Fruit fly (Drosophila melanogaster) whole organism, embryonic: ENCODE measurements around the gene SmD2.
A peak's percentile ranks its signal among the peaks of the same experiment; 100 is the strongest.

Experiments used
- Ada2b ChIP-seq: fragments of 200-800 bp; sonication (Bioruptor generic); IDR thresholded peaks from 2 replicates; pipeline ENCODE4 v1.3.6; 2022; ENCODE audit warnings: missing biosample characterization, missing genetic modification characterization
- Atf3 ChIP-seq: fragments of 200-800 bp; sonication (Bioruptor generic); optimal IDR thresholded peaks from 3 replicates; lab custom pipeline; 2016; ENCODE audit warnings: missing biosample characterization, missing genetic modification characterization
- CG10959 ChIP-seq: fragments of 200-800 bp; sonication (Bioruptor generic); IDR thresholded peaks from 2 replicates; pipeline ENCODE4 v1.3.6; 2022; ENCODE audit warnings: missing biosample characterization, missing genetic modification characterization
- CG13624 ChIP-seq: fragments of 200-800 bp; sonication (Bioruptor generic); optimal IDR thresholded peaks from 2 replicates; lab custom pipeline; 2016; ENCODE audit warnings: missing biosample characterization, missing genetic modification characterization
- CG14014 ChIP-seq: fragments of 200-800 bp; sonication (Bioruptor generic); IDR thresholded peaks from 2 replicates; pipeline ENCODE4 v1.3.6; 2022; ENCODE audit warnings: missing biosample characterization, missing genetic modification characterization
- CG15601 ChIP-seq: fragments of 200-800 bp; sonication (Bioruptor generic); optimal IDR thresholded peaks from 3 replicates; lab custom pipeline; 2019; ENCODE audit warnings: missing biosample characterization, mild to moderate bottlenecking, missing genetic modification characterization, moderate library complexity
- CG18476 ChIP-seq: fragments of 200-800 bp; sonication (Bioruptor generic); optimal IDR thresholded peaks from 2 replicates; lab custom pipeline; 2016; ENCODE audit warnings: missing biosample characterization, mild to moderate bottlenecking, missing genetic modification characterization
- CG2199 ChIP-seq: fragments of 200-800 bp; sonication (Bioruptor generic); IDR thresholded peaks from 3 replicates; pipeline ENCODE4 v1.3.6; 2022; ENCODE audit warnings: missing biosample characterization, missing genetic modification characterization
- CG2712 ChIP-seq: fragments of 200-800 bp; optimal IDR thresholded peaks from 3 replicates; lab custom pipeline; 2019; ENCODE audit warnings: missing biosample characterization, mild to moderate bottlenecking, missing genetic modification characterization, moderate library complexity
- CG31388 ChIP-seq: fragments of 200-800 bp; sonication (Bioruptor generic); optimal IDR thresholded peaks from 2 replicates; lab custom pipeline; 2016; ENCODE audit warnings: missing biosample characterization, missing genetic modification characterization
- CG33213 ChIP-seq: fragments of 200-800 bp; sonication (Bioruptor generic); optimal IDR thresholded peaks from 3 replicates; lab custom pipeline; 2016; ENCODE audit warnings: missing biosample characterization, missing genetic modification characterization
- CG34422 ChIP-seq: fragments of 200-800 bp; sonication (Bioruptor generic); IDR thresholded peaks from 3 replicates; pipeline ENCODE4 v1.3.6; 2022; ENCODE audit warnings: missing biosample characterization, missing genetic modification characterization
- CG4360 ChIP-seq: fragments of 200-800 bp; sonication (Bioruptor generic); IDR thresholded peaks from 2 replicates; pipeline ENCODE4 v1.3.6; 2022; ENCODE audit warnings: missing biosample characterization, missing genetic modification characterization
- CG4730 ChIP-seq: fragments of 200-800 bp; sonication (Bioruptor generic); IDR thresholded peaks from 2 replicates; pipeline ENCODE4 v1.3.6; 2022; ENCODE audit warnings: missing biosample characterization, missing genetic modification characterization
- CG4854 ChIP-seq: fragments of 200-800 bp; sonication (Bioruptor generic); optimal IDR thresholded peaks from 2 replicates; lab custom pipeline; 2016; ENCODE audit warnings: missing biosample characterization, missing genetic modification characterization, inconsistent platforms
- CG6813 ChIP-seq: fragments of 200-800 bp; sonication (Bioruptor generic); optimal IDR thresholded peaks from 2 replicates; lab custom pipeline; 2017; ENCODE audit warnings: missing biosample characterization, missing genetic modification characterization, mild to moderate bottlenecking, moderate library complexity, missing genetic modification reagents
- CG7987 ChIP-seq: fragments of 200-800 bp; sonication (Bioruptor generic); optimal IDR thresholded peaks from 2 replicates; lab custom pipeline; 2018; ENCODE audit warnings: missing biosample characterization, mild to moderate bottlenecking, missing genetic modification characterization, moderate library complexity
- CG8290 ChIP-seq, 3 experiments: fragments of 200-800 bp; sonication (Bioruptor generic); optimal IDR thresholded peaks; 2 replicates each; lab custom pipeline; 2016 to 2019; ENCODE audit warnings: missing biosample characterization in 3 of 3, missing genetic modification characterization in 3 of 3, mild to moderate bottlenecking in 2 of 3, moderate library complexity in 1 of 3
- CG9817 ChIP-seq: fragments of 200-800 bp; sonication (Bioruptor generic); optimal IDR thresholded peaks from 2 replicates; lab custom pipeline; 2018; ENCODE audit warnings: missing biosample characterization, mild to moderate bottlenecking, missing genetic modification characterization, moderate library complexity
- Doc3 ChIP-seq: fragments of 200-800 bp; sonication (Bioruptor generic); IDR thresholded peaks from 3 replicates; pipeline ENCODE4 v1.3.6; 2022; ENCODE audit warnings: missing biosample characterization, missing genetic modification characterization; ENCODE audit not compliant: partially characterized antibody
- E2f1 ChIP-seq: fragments of 200-800 bp; sonication (Bioruptor generic); IDR thresholded peaks from 2 replicates; pipeline ENCODE4 v1.3.6; 2022; ENCODE audit warnings: missing biosample characterization, missing genetic modification characterization
- Hsf ChIP-seq: fragments of 200-800 bp; sonication (Bioruptor generic); optimal IDR thresholded peaks from 3 replicates; lab custom pipeline; 2016; ENCODE audit warnings: missing biosample characterization, missing genetic modification characterization
- Jarid2 ChIP-seq: fragments of 200-800 bp; sonication (Bioruptor generic); optimal IDR thresholded peaks from 3 replicates; lab custom pipeline; 2017; ENCODE audit warnings: mild to moderate bottlenecking, missing biosample characterization, missing genetic modification reagents, missing genetic modification characterization
- Meics ChIP-seq: fragments of 200-800 bp; sonication (Bioruptor generic); optimal IDR thresholded peaks from 2 replicates; lab custom pipeline; 2017; ENCODE audit warnings: missing biosample characterization, mild to moderate bottlenecking, missing genetic modification characterization
- NK7.1 ChIP-seq: fragments of 200-800 bp; sonication (Bioruptor generic); optimal IDR thresholded peaks from 3 replicates; lab custom pipeline; 2016; ENCODE audit warnings: missing biosample characterization, missing genetic modification characterization
- Pdp1 ChIP-seq, 2 experiments: fragments of 200-800 bp; sonication (Bioruptor generic); optimal IDR thresholded peaks; 3 replicates each; lab custom pipeline; 2016; ENCODE audit warnings: missing biosample characterization in 2 of 2, missing genetic modification characterization in 2 of 2, mild to moderate bottlenecking in 1 of 2, moderate library complexity in 1 of 2
- Ptx1 ChIP-seq: fragments of 200-800 bp; sonication (Bioruptor generic); IDR thresholded peaks from 2 replicates; pipeline ENCODE4 v1.3.6; 2022; ENCODE audit warnings: missing biosample characterization, missing genetic modification characterization
- Side ChIP-seq: fragments of 200-800 bp; sonication (Bioruptor generic); optimal IDR thresholded peaks from 2 replicates; lab custom pipeline; 2016; ENCODE audit warnings: missing biosample characterization, missing genetic modification characterization
- Usf ChIP-seq: fragments of 200-800 bp; sonication (Bioruptor generic); optimal IDR thresholded peaks from 2 replicates; lab custom pipeline; 2017; ENCODE audit warnings: missing genotype, missing biosample characterization, missing genetic modification characterization
- Vsx1 ChIP-seq: fragments of 200-800 bp; sonication (Bioruptor generic); optimal IDR thresholded peaks from 2 replicates; lab custom pipeline; 2017; ENCODE audit warnings: missing biosample characterization, mild to moderate bottlenecking, missing genetic modification characterization, missing genetic modification reagents
- Xrp1 ChIP-seq: fragments of 200-800 bp; sonication (Bioruptor generic); IDR thresholded peaks from 2 replicates; pipeline ENCODE4 v1.3.6; 2022; ENCODE audit warnings: missing biosample characterization, missing genetic modification characterization
- bab2 ChIP-seq: fragments of 200-800 bp; sonication (Bioruptor generic); optimal IDR thresholded peaks from 2 replicates; lab custom pipeline; 2016; ENCODE audit warnings: missing biosample characterization, missing genetic modification characterization
- bigmax ChIP-seq: fragments of 200-800 bp; sonication (Bioruptor generic); optimal IDR thresholded peaks from 2 replicates; lab custom pipeline; 2018; ENCODE audit warnings: missing biosample characterization, mild to moderate bottlenecking, missing genetic modification characterization
- cad ChIP-seq: fragments of >200 bp; optimal IDR thresholded peaks from 2 replicates; lab custom pipeline; 2017; ENCODE audit warnings: missing biosample characterization, missing genetic modification characterization
- chif ChIP-seq, 2 experiments: fragments of 200-800 bp; sonication (Bioruptor generic); optimal IDR thresholded peaks; 3 replicates each; lab custom pipeline; 2016; ENCODE audit warnings: missing biosample characterization in 2 of 2, missing genetic modification characterization in 2 of 2
- crol ChIP-seq: fragments of 200-800 bp; sonication (Bioruptor generic); IDR thresholded peaks from 2 replicates; pipeline ENCODE4 v1.3.6; 2022; ENCODE audit warnings: missing biosample characterization, missing genetic modification characterization
- dimm ChIP-seq: fragments of 200-800 bp; sonication (Bioruptor generic); IDR thresholded peaks from 2 replicates; pipeline ENCODE4 v1.3.6; 2022; ENCODE audit warnings: missing biosample characterization, missing genetic modification characterization
- ems ChIP-seq: fragments of 200-800 bp; sonication (Bioruptor generic); optimal IDR thresholded peaks from 3 replicates; lab custom pipeline; 2016; ENCODE audit warnings: missing biosample characterization, missing genetic modification characterization
- en ChIP-seq: fragments of 200-800 bp; sonication (Bioruptor generic); optimal IDR thresholded peaks from 2 replicates; lab custom pipeline; 2016; ENCODE audit warnings: missing biosample characterization, missing genetic modification characterization
- fru ChIP-seq: fragments of >200 bp; optimal IDR thresholded peaks from 2 replicates; lab custom pipeline; 2017
- fu2 ChIP-seq: fragments of 200-800 bp; sonication (Bioruptor generic); optimal IDR thresholded peaks from 2 replicates; lab custom pipeline; 2016; ENCODE audit warnings: missing biosample characterization, missing genetic modification characterization
- nau ChIP-seq: fragments of 200-800 bp; sonication (Bioruptor generic); optimal IDR thresholded peaks from 3 replicates; lab custom pipeline; 2017; ENCODE audit warnings: missing biosample characterization, mild to moderate bottlenecking, missing genetic modification characterization, missing genetic modification reagents
- onecut ChIP-seq: fragments of 200-800 bp; sonication (Bioruptor generic); IDR thresholded peaks from 2 replicates; pipeline ENCODE4 v1.3.6; 2022; ENCODE audit warnings: missing biosample characterization, missing genetic modification characterization
- pan ChIP-seq, 4 experiments: fragments of >200 bp in 3 of 4; fragments of 200-800 bp in 1 of 4; sonication (Bioruptor generic) in 1 of 4; optimal IDR thresholded peaks in 3 of 4; IDR thresholded peaks in 1 of 4; 2 replicates each; pipeline versions ENCODE4 v1.3.6 to Lab custom; 2017 to 2022; ENCODE audit warnings: missing biosample characterization in 2 of 4, missing genetic modification characterization in 2 of 4, mixed read lengths in 1 of 4
- prd ChIP-seq, 3 experiments: fragments of >200 bp in 2 of 3; fragments of 200-800 bp in 1 of 3; sonication (Bioruptor generic) in 1 of 3; optimal IDR thresholded peaks in 2 of 3; IDR thresholded peaks in 1 of 3; 2 replicates in 2 of 3; 3 replicates in 1 of 3; pipeline versions ENCODE4 v1.3.6 to Lab custom; 2017 to 2022; ENCODE audit warnings: missing biosample characterization in 1 of 3, missing genetic modification characterization in 1 of 3
- row ChIP-seq: fragments of 200-800 bp; sonication (Bioruptor generic); IDR thresholded peaks from 3 replicates; pipeline ENCODE4 v1.3.6; 2022; ENCODE audit warnings: missing biosample characterization, missing genetic modification characterization
- sim ChIP-seq: fragments of 200-800 bp; sonication (Bioruptor generic); IDR thresholded peaks from 2 replicates; pipeline ENCODE4 v1.3.6; 2022; ENCODE audit warnings: missing biosample characterization, missing genetic modification characterization
- slou ChIP-seq: fragments of 200-800 bp; sonication (Bioruptor generic); optimal IDR thresholded peaks from 3 replicates; lab custom pipeline; 2016; ENCODE audit warnings: missing biosample characterization, missing genetic modification characterization
- trem ChIP-seq: fragments of 200-800 bp; optimal IDR thresholded peaks from 3 replicates; lab custom pipeline; 2019; ENCODE audit warnings: missing biosample characterization, mild to moderate bottlenecking, missing genetic modification characterization, moderate library complexity
- tup ChIP-seq: fragments of 200-800 bp; sonication (Bioruptor generic); optimal IDR thresholded peaks from 2 replicates; lab custom pipeline; 2016; ENCODE audit warnings: missing biosample characterization, mild to moderate bottlenecking, missing genetic modification characterization, moderate library complexity

The SmD2 gene

DNA sequence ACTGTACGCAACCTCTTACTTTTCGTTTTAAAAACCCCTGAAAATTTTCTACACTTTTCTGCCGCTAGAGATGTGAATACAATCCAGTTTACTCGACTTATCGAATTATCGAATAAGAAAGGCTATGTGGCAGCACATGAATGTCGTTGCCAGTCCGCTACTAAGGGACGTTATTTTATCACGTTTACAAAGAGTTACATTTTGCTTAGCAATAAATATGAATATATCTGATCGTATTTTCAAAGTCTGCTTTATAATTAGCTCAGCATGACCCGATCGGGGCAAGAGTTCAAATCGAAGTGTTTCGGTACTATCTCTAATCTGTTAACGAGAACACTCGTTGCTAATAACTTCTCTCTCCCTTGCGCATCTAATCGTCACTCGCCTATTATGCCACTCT, 22.4 kb upstream of the SmD2 start, which contains the start of gene CG42724 (continued):
- TF ChIP-seq Side (GFP tag; lab: Kevin White, UChicago) (peak; percentile 77), pan (optimal IDR thresholded peaks at IDR 0.05; lab: Kevin White, UChicago) (no peak), pan (GFP tag; optimal IDR thresholded peaks at IDR 0.05 in 1 of 2, IDR thresholded peaks at IDR 0.05 in 1 of 2) (peak in 1 of 2 experiments; percentile 55), Doc3 (GFP tag; lab: Robert Waterston, UW) (peak; percentile 17; the same call in 1 of the 3 replicates), CG4360 (GFP tag; lab: Robert Waterston, UW) (no peak), fru (peak; percentile 60), CG8290 (GFP tag; optimal IDR thresholded peaks at IDR 0.05; lab: Kevin White, UChicago) (peak; percentile 97), CG8290 (tag; optimal IDR thresholded peaks at IDR 0.05; lab: Kevin White, UChicago) (peak; percentile 82 to 96), nau (GFP tag; lab: Kevin White, UChicago) (no peak), Vsx1 (GFP tag; lab: Kevin White, UChicago) (no peak), slou (GFP tag; lab: Kevin White, UChicago) (peak; percentile 26), en (peak; percentile 44), bigmax (GFP tag; lab: Kevin White, UChicago) (no peak), E2f1 (GFP tag; lab: Robert Waterston, UW) (no peak), Usf (no peak), trem (tag; lab: Kevin White, UChicago) (peak; percentile 71), CG31388 (peak; percentile 20), dimm (GFP tag; lab: Robert Waterston, UW) (no peak), CG4854 (peak; percentile 50), chif (GFP tag; optimal IDR thresholded peaks at IDR 0.05; lab: Kevin White, UChicago) (peak; percentile 32 to 65), row (GFP tag; lab: Robert Waterston, UW) (peak; percentile 89), CG6813 (GFP tag; lab: Kevin White, UChicago) (no peak), CG18476 (GFP tag; lab: Kevin White, UChicago) (no peak), CG2199 (GFP tag; lab: Robert Waterston, UW) (0 out of 3 replicates have a peak, but pooled peaks have one; percentile 55), CG4730 (peak; percentile 36; the same call in 1 of the 2 replicates), cad (GFP tag; lab: Kevin White, UChicago) (no peak), Jarid2 (GFP tag; lab: Kevin White, UChicago) (no peak), CG14014 (GFP tag; lab: Robert Waterston, UW) (no peak), prd (optimal IDR thresholded peaks at IDR 0.05; lab: Kevin White, UChicago) (no peak), prd (GFP tag; IDR thresholded peaks at IDR 0.05; lab: Robert Waterston, UW) (peak; percentile 78), Meics (GFP tag; lab: Kevin White, UChicago) (peak; percentile 100), CG34422 (GFP tag; lab: Robert Waterston, UW) (peak; percentile 44; the same call in 1 of the 3 replicates), Atf3 (GFP tag; lab: Kevin White, UChicago) (peak; percentile 53), bab2 (GFP tag; lab: Kevin White, UChicago) (peak; percentile 72), Xrp1 (GFP tag; lab: Robert Waterston, UW) (peak; percentile 64), ems (peak; percentile 79), onecut (GFP tag; lab: Robert Waterston, UW) (no peak), CG13624 (GFP tag; lab: Kevin White, UChicago) (peak; percentile 83), Hsf (GFP tag; lab: Kevin White, UChicago) (peak; percentile 63), CG7987 (no peak), CG10959 (GFP tag; lab: Robert Waterston, UW) (no peak), Ptx1 (peak; percentile 74), Ada2b (GFP tag; lab: Robert Waterston, UW) (peak; percentile 55), CG15601 (tag; lab: Kevin White, UChicago) (no peak), fu2 (GFP tag; lab: Kevin White, UChicago) (peak; percentile 78), sim (GFP tag; lab: Robert Waterston, UW) (0 out of 2 replicates have a peak, but pooled peaks have one; percentile 18), NK7.1 (GFP tag; lab: Kevin White, UChicago) (peak; percentile 57), crol (GFP tag; lab: Robert Waterston, UW) (no peak), CG33213 (GFP tag; lab: Kevin White, UChicago) (peak; percentile 59), tup (GFP tag; lab: Kevin White, UChicago) (no peak), CG2712 (tag; lab: Kevin White, UChicago) (no peak), CG9817 (tag; lab: Kevin White, UChicago) (peak; percentile 62), Pdp1 (GFP tag; optimal IDR thresholded peaks at IDR 0.05; lab: Kevin White, UChicago) (peak; percentile 74 to 80)
